Fruit fly (Drosophila melanogaster) whole organism, embryonic: Measurements from ENCODE around the gene galla-2.
A peak's percentile ranks its signal among the peaks of the same experiment; 100 is the strongest.

ENCODE experiments used
- Abd-B ChIP-seq: fragments of 200-800 bp; sonication (Bioruptor generic); optimal IDR thresholded peaks from 2 replicates; lab custom pipeline; 2018; ENCODE audit warnings: missing biosample characterization, mild to moderate bottlenecking, missing genetic modification characterization, moderate library complexity
- CG11695 ChIP-seq: fragments of 200-800 bp; sonication (Bioruptor generic); IDR thresholded peaks from 3 replicates; pipeline ENCODE4 v1.3.6; 2022; ENCODE audit warnings: missing biosample characterization, missing genetic modification characterization
- CG12104 ChIP-seq: fragments of 200-800 bp; sonication (Bioruptor generic); optimal IDR thresholded peaks from 3 replicates; lab custom pipeline; 2016; ENCODE audit warnings: missing biosample characterization, missing genetic modification characterization
- CG13287 ChIP-seq: fragments of 200-800 bp; sonication (Bioruptor generic); IDR thresholded peaks from 2 replicates; pipeline ENCODE4 v1.3.6; 2022; ENCODE audit warnings: missing biosample characterization, missing genetic modification characterization; ENCODE audit not compliant: partially characterized antibody
- CG14710 ChIP-seq: fragments of 200-800 bp; sonication (Bioruptor generic); optimal IDR thresholded peaks from 3 replicates; lab custom pipeline; 2019; ENCODE audit warnings: missing biosample characterization, mild to moderate bottlenecking, missing genetic modification characterization, moderate library complexity
- CG14965 ChIP-seq: fragments of 200-800 bp; sonication (Bioruptor generic); optimal IDR thresholded peaks from 2 replicates; lab custom pipeline; 2016; ENCODE audit warnings: missing biosample characterization, missing genetic modification characterization, borderline replicate concordance
- CG1603 ChIP-seq: fragments of 200-800 bp; sonication (Bioruptor generic); optimal IDR thresholded peaks from 2 replicates; lab custom pipeline; 2019; ENCODE audit warnings: missing biosample characterization, mild to moderate bottlenecking, missing genetic modification characterization, moderate library complexity
- CG2116 ChIP-seq: fragments of 200-800 bp; sonication (Bioruptor generic); optimal IDR thresholded peaks from 3 replicates; lab custom pipeline; 2018; ENCODE audit warnings: missing biosample characterization, mild to moderate bottlenecking, missing genetic modification characterization
- CG2889 ChIP-seq: fragments of 200-800 bp; sonication (Bioruptor generic); IDR thresholded peaks from 3 replicates; pipeline ENCODE4 v1.3.6; 2022; ENCODE audit warnings: missing biosample characterization, missing genetic modification characterization
- CG31224 ChIP-seq: fragments of 200-800 bp; sonication (Bioruptor generic); IDR thresholded peaks from 2 replicates; pipeline ENCODE4 v1.3.6; 2022; ENCODE audit warnings: missing biosample characterization, missing genetic modification characterization
- CG3847 ChIP-seq: fragments of 200-800 bp; sonication (Bioruptor generic); IDR thresholded peaks from 2 replicates; pipeline ENCODE4 v1.3.6; 2022; ENCODE audit warnings: missing biosample characterization, missing genetic modification characterization
- CG4617 ChIP-seq: fragments of 200-800 bp; sonication (Bioruptor generic); optimal IDR thresholded peaks from 3 replicates; lab custom pipeline; 2016; ENCODE audit warnings: missing biosample characterization, missing genetic modification characterization, borderline replicate concordance
- CG7963 ChIP-seq: fragments of 200-800 bp; sonication (Bioruptor generic); IDR thresholded peaks from 3 replicates; pipeline ENCODE4 v1.3.6; 2022; ENCODE audit warnings: missing biosample characterization, missing genetic modification characterization; ENCODE audit not compliant: partially characterized antibody
- CG9609 ChIP-seq: fragments of 200-800 bp; sonication (Bioruptor generic); optimal IDR thresholded peaks from 3 replicates; lab custom pipeline; 2016; ENCODE audit warnings: missing biosample characterization, missing genetic modification characterization
- CG9797 ChIP-seq: fragments of 200-800 bp; sonication (Bioruptor generic); optimal IDR thresholded peaks from 3 replicates; lab custom pipeline; 2018; ENCODE audit warnings: missing biosample characterization, mild to moderate bottlenecking, missing genetic modification characterization
- CTCF ChIP-seq: fragments of 200-800 bp; sonication (Bioruptor generic); optimal IDR thresholded peaks from 2 replicates; lab custom pipeline; 2017; ENCODE audit warnings: missing biosample characterization, mild to moderate bottlenecking, missing genetic modification characterization, moderate library complexity
- D19A ChIP-seq: fragments of 200-800 bp; optimal IDR thresholded peaks from 3 replicates; lab custom pipeline; 2019; ENCODE audit warnings: missing biosample characterization, mild to moderate bottlenecking, missing genetic modification characterization, moderate library complexity
- Dp ChIP-seq: fragments of 200-800 bp; sonication (Bioruptor generic); optimal IDR thresholded peaks from 2 replicates; lab custom pipeline; 2018; ENCODE audit warnings: missing biosample characterization, mild to moderate bottlenecking, missing genetic modification characterization, moderate library complexity
- E2f2 ChIP-seq: fragments of 200-800 bp; sonication (Bioruptor generic); IDR thresholded peaks from 2 replicates; pipeline ENCODE4 v1.3.6; 2022; ENCODE audit warnings: missing biosample characterization, missing genetic modification characterization
- MBD-R2 ChIP-seq: fragments of 200-800 bp; sonication (Bioruptor generic); IDR thresholded peaks from 2 replicates; pipeline ENCODE4 v1.3.6; 2022; ENCODE audit warnings: missing biosample characterization, missing genetic modification characterization
- MESR4 ChIP-seq: fragments of 200-800 bp; sonication (Bioruptor generic); optimal IDR thresholded peaks from 2 replicates; lab custom pipeline; 2018; ENCODE audit warnings: missing biosample characterization, mild to moderate bottlenecking, missing genetic modification characterization, moderate library complexity
- Meics ChIP-seq: fragments of 200-800 bp; sonication (Bioruptor generic); optimal IDR thresholded peaks from 2 replicates; lab custom pipeline; 2017; ENCODE audit warnings: missing biosample characterization, mild to moderate bottlenecking, missing genetic modification characterization
- Myb ChIP-seq: fragments of 200-800 bp; sonication (Bioruptor generic); optimal IDR thresholded peaks from 2 replicates; lab custom pipeline; 2016; ENCODE audit warnings: missing biosample characterization, missing genetic modification characterization
- NK7.1 ChIP-seq: fragments of 200-800 bp; sonication (Bioruptor generic); optimal IDR thresholded peaks from 3 replicates; lab custom pipeline; 2016; ENCODE audit warnings: missing biosample characterization, missing genetic modification characterization
- PHDP ChIP-seq: fragments of 200-800 bp; sonication (Bioruptor generic); optimal IDR thresholded peaks from 3 replicates; lab custom pipeline; 2018; ENCODE audit warnings: missing biosample characterization, mild to moderate bottlenecking, missing genetic modification characterization, moderate library complexity
- Scr ChIP-seq: fragments of 200-800 bp; sonication (Bioruptor generic); IDR thresholded peaks from 2 replicates; pipeline ENCODE4 v1.3.6; 2022; ENCODE audit warnings: missing biosample characterization, missing genetic modification characterization; ENCODE audit not compliant: partially characterized antibody
- Trl ChIP-seq, 3 experiments: fragments of >200 bp in 2 of 3; fragments of 200-800 bp in 1 of 3; sonication (Bioruptor generic) in 1 of 3; optimal IDR thresholded peaks; 2 replicates in 1 of 3; 3 replicates in 2 of 3; lab custom pipeline; 2016 to 2017; ENCODE audit warnings: missing biosample characterization in 1 of 3, missing genetic modification characterization in 1 of 3
- Vsx1 ChIP-seq: fragments of 200-800 bp; sonication (Bioruptor generic); optimal IDR thresholded peaks from 2 replicates; lab custom pipeline; 2017; ENCODE audit warnings: missing biosample characterization, mild to moderate bottlenecking, missing genetic modification characterization, missing genetic modification reagents
- YL-1 ChIP-seq: fragments of 200-800 bp; sonication (Bioruptor generic); optimal IDR thresholded peaks from 3 replicates; lab custom pipeline; 2017; ENCODE audit warnings: missing biosample characterization, mild to moderate bottlenecking, missing genetic modification characterization
- ase ChIP-seq: fragments of 200-800 bp; sonication (Bioruptor generic); IDR thresholded peaks from 3 replicates; pipeline ENCODE4 v1.3.6; 2022; ENCODE audit warnings: missing biosample characterization, missing genetic modification characterization
- bbx ChIP-seq: fragments of 200-800 bp; sonication (Bioruptor generic); IDR thresholded peaks from 2 replicates; pipeline ENCODE4 v1.3.6; 2022; ENCODE audit warnings: missing biosample characterization, missing genetic modification characterization; ENCODE audit not compliant: partially characterized antibody
- corto ChIP-seq: fragments of 200-800 bp; sonication (Bioruptor generic); optimal IDR thresholded peaks from 2 replicates; lab custom pipeline; 2016; ENCODE audit warnings: missing biosample characterization, mild to moderate bottlenecking, missing genetic modification characterization, moderate library complexity
- crc ChIP-seq: fragments of 200-800 bp; sonication (Bioruptor generic); optimal IDR thresholded peaks from 2 replicates; lab custom pipeline; 2016; ENCODE audit warnings: missing biosample characterization, missing genetic modification characterization
- esg ChIP-seq: fragments of 200-800 bp; sonication (Bioruptor generic); conservative IDR thresholded peaks from 2 replicates; pipeline ENCODE4 v1.3.6; 2022; ENCODE audit warnings: missing biosample characterization, missing genetic modification characterization
- gfzf ChIP-seq: fragments of 200-800 bp; sonication (Bioruptor generic); optimal IDR thresholded peaks from 2 replicates; lab custom pipeline; 2016; ENCODE audit warnings: missing biosample characterization, mild to moderate bottlenecking, missing genetic modification characterization, moderate library complexity
- jing ChIP-seq: fragments of 200-800 bp; sonication (Bioruptor generic); optimal IDR thresholded peaks from 2 replicates; lab custom pipeline; 2018; ENCODE audit warnings: missing biosample characterization, mild to moderate bottlenecking, missing genetic modification characterization
- onecut ChIP-seq: fragments of 200-800 bp; sonication (Bioruptor generic); IDR thresholded peaks from 2 replicates; pipeline ENCODE4 v1.3.6; 2022; ENCODE audit warnings: missing biosample characterization, missing genetic modification characterization
- otp ChIP-seq: fragments of 200-800 bp; sonication (Bioruptor generic); IDR thresholded peaks from 3 replicates; pipeline ENCODE4, ENCODE4 v1.3.6; 2022; ENCODE audit warnings: missing biosample characterization, missing genetic modification characterization
- pan ChIP-seq, 4 experiments: fragments of >200 bp in 3 of 4; fragments of 200-800 bp in 1 of 4; sonication (Bioruptor generic) in 1 of 4; optimal IDR thresholded peaks in 3 of 4; IDR thresholded peaks in 1 of 4; 2 replicates each; pipeline versions ENCODE4 v1.3.6 to Lab custom; 2017 to 2022; ENCODE audit warnings: missing biosample characterization in 2 of 4, missing genetic modification characterization in 2 of 4, mixed read lengths in 1 of 4
- pb ChIP-seq: fragments of 200-800 bp; sonication (Bioruptor generic); optimal IDR thresholded peaks from 3 replicates; lab custom pipeline; 2016; ENCODE audit warnings: missing biosample characterization, missing genetic modification characterization
- pzg ChIP-seq: fragments of 200-800 bp; sonication (Bioruptor generic); optimal IDR thresholded peaks from 3 replicates; lab custom pipeline; 2018; ENCODE audit warnings: missing biosample characterization, mild to moderate bottlenecking, missing genetic modification characterization, moderate library complexity
- scrt ChIP-seq: fragments of 200-800 bp; sonication (Bioruptor generic); optimal IDR thresholded peaks from 2 replicates; lab custom pipeline; 2018; ENCODE audit warnings: missing biosample characterization, mild to moderate bottlenecking, missing genetic modification characterization, moderate library complexity
- sd ChIP-seq: fragments of 200-800 bp; sonication (Bioruptor generic); optimal IDR thresholded peaks from 3 replicates; lab custom pipeline; 2018; ENCODE audit warnings: missing biosample characterization, mild to moderate bottlenecking, missing genetic modification characterization, moderate library complexity
- sens ChIP-seq: fragments of 200-800 bp; sonication (Bioruptor generic); peaks from one replicate; lab custom pipeline; 2016; ENCODE audit warnings: missing biosample characterization, missing genetic modification characterization
- sr ChIP-seq: fragments of 200-800 bp; sonication (Bioruptor generic); IDR thresholded peaks from 3 replicates; pipeline ENCODE4 v1.3.6; 2022; ENCODE audit warnings: missing biosample characterization, missing genetic modification characterization
- stwl ChIP-seq: fragments of 200-800 bp; sonication (Bioruptor generic); optimal IDR thresholded peaks from 3 replicates; lab custom pipeline; 2018; ENCODE audit warnings: missing biosample characterization, mild to moderate bottlenecking, missing genetic modification characterization, moderate library complexity
- trem ChIP-seq: fragments of 200-800 bp; optimal IDR thresholded peaks from 3 replicates; lab custom pipeline; 2019; ENCODE audit warnings: missing biosample characterization, mild to moderate bottlenecking, missing genetic modification characterization, moderate library complexity
- tx ChIP-seq: fragments of 200-800 bp; sonication (Bioruptor generic); optimal IDR thresholded peaks from 2 replicates; lab custom pipeline; 2016; ENCODE audit warnings: missing biosample characterization, missing genetic modification characterization
- usp ChIP-seq: fragments of >200 bp; optimal IDR thresholded peaks from 2 replicates; lab custom pipeline; 2017; ENCODE audit warnings: missing biosample characterization, missing genetic modification characterization

The galla-2 gene

dm6 chr3L:10882336-10883040, at the start of gene galla-2, which contains the start of gene CG6409:
galla-2 (plus strand) TSS chr3L:10882890.
CG6409 (minus strand) TSS chr3L:10882386.
- TF ChIP-seq CG1603 (peak; percentile 0), pzg (GFP tag; lab: Kevin White, UChicago) (peak; percentile 70), CG14710 (tag; lab: Kevin White, UChicago) (peak; percentile 99), stwl (peak; percentile 87), pan (optimal IDR thresholded peaks at IDR 0.05; lab: Kevin White, UChicago) (no peak), pan (GFP tag; optimal IDR thresholded peaks at IDR 0.05 in 1 of 2, IDR thresholded peaks at IDR 0.05 in 1 of 2) (peak in 1 of 2 experiments; percentile 18), NK7.1 (GFP tag; lab: Kevin White, UChicago) (no peak), Scr (GFP tag; lab: Robert Waterston, UW) (0 out of 2 replicates have a peak, but pooled peaks have one; percentile 10), otp (GFP tag; lab: Robert Waterston, UW) (no peak), CG14965 (GFP tag; lab: Kevin White, UChicago) (no peak), jing (no peak), bbx (no peak), scrt (GFP tag; lab: Kevin White, UChicago) (peak; percentile 36), sens (GFP tag; lab: Kevin White, UChicago) (peak; percentile 62), CG13287 (peak; percentile 35; the same call in 1 of the 2 replicates), CG2889 (GFP tag; lab: Robert Waterston, UW) (no peak), crc (no peak), Dp (GFP tag; lab: Kevin White, UChicago) (peak; percentile 82), CG11695 (no peak), E2f2 (GFP tag; lab: Robert Waterston, UW) (peak; percentile 95), YL-1 (GFP tag; lab: Kevin White, UChicago) (peak; percentile 6), corto (GFP tag; lab: Kevin White, UChicago) (no peak), Abd-B (GFP tag; lab: Kevin White, UChicago) (no peak), tx (GFP tag; lab: Kevin White, UChicago) (no peak), D19A (tag; lab: Kevin White, UChicago) (no peak), CG9609 (GFP tag; lab: Kevin White, UChicago) (no peak), esg (GFP tag; lab: Robert Waterston, UW) (no peak), CTCF (GFP tag; lab: Kevin White, UChicago) (no peak), PHDP (tag; lab: Kevin White, UChicago) (no peak), Vsx1 (GFP tag; lab: Kevin White, UChicago) (peak; percentile 1), MBD-R2 (GFP tag; lab: Robert Waterston, UW) (peak; percentile 67), Meics (GFP tag; lab: Kevin White, UChicago) (no peak), CG31224 (GFP tag; lab: Robert Waterston, UW) (no peak), sr (GFP tag; lab: Robert Waterston, UW) (no peak), CG2116 (GFP tag; lab: Kevin White, UChicago) (no peak), gfzf (GFP tag; lab: Kevin White, UChicago) (peak; percentile 81), CG3847 (GFP tag; lab: Robert Waterston, UW) (peak; percentile 33; the same call in 1 of the 2 replicates), ase (GFP tag; lab: Robert Waterston, UW) (no peak), Myb (GFP tag; lab: Kevin White, UChicago) (peak; percentile 38), CG7963 (GFP tag; lab: Robert Waterston, UW) (no peak), MESR4 (GFP tag; lab: Kevin White, UChicago) (peak; percentile 24), usp (GFP tag; lab: Kevin White, UChicago) (no peak), CG12104 (GFP tag; lab: Kevin White, UChicago) (no peak), sd (tag; lab: Kevin White, UChicago) (no peak), trem (tag; lab: Kevin White, UChicago) (peak; percentile 14), Trl (optimal IDR thresholded peaks at IDR 0.05; lab: Kevin White, UChicago) (peak in 1 of 2 experiments; percentile 15), Trl (GFP tag; optimal IDR thresholded peaks at IDR 0.05; lab: Kevin White, UChicago) (no peak), pb (GFP tag; lab: Kevin White, UChicago) (no peak), CG9797 (GFP tag; lab: Kevin White, UChicago) (peak; percentile 41), onecut (GFP tag; lab: Robert Waterston, UW) (peak; percentile 48), CG4617 (GFP tag; lab: Kevin White, UChicago) (peak; percentile 38)
